Worm (Caenorhabditis elegans): ENCODE measurements around the gene fbxc-18.

DNA sequence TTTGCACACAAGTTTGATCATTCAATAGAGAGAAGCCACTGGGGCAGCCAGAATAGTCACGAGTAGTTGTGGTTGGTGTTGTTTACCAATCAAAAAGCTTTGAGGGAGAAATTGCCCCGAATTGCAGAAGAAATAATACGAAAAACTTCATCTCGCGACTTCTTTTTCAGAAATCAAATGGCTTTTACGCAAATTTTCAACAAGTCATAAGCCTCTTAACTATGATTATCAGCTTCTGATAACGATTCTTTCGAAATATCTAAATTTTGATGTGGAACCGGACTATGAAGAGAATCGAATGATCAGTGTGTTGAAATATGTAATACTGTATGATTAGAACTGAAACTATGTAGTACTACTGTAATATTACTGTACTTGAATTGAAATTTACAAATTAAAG, 46.5 kb downstream of the fbxc-18 start:
- no peak for TF ChIP-seq ama-1 (optimal IDR thresholded peaks at IDR 0.05)
- TF ChIP-seq pag-3 (tag; optimal IDR thresholded peaks at IDR 0.05; ENCODE audit: borderline replicate concordance, insufficient read depth), result no peak
- no peak for TF ChIP-seq nhr-90 (tag; optimal IDR thresholded peaks at IDR 0.05; ENCODE audit: poor library complexity)
- no peak for TF ChIP-seq elt-3 (tag; optimal IDR thresholded peaks at IDR 0.05)
- no peak for TF ChIP-seq vab-15 (tag; optimal IDR thresholded peaks at IDR 0.05)
- TF ChIP-seq nhr-237 (tag; optimal IDR thresholded peaks at IDR 0.05), result no peak
- no peak for TF ChIP-seq nhr-77 (tag; optimal IDR thresholded peaks at IDR 0.05)
- no peak for TF ChIP-seq nhr-19 (GFP tag; conservative IDR thresholded peaks at IDR 0.05)
